Worm (Caenorhabditis elegans) whole organism, midembryonic: ENCODE results near the gene Y41D4B.1.

Experiments
- ref-1 ChIP-seq: fragments of 200-800 bp; sonication (Bioruptor generic); conservative IDR thresholded peaks from 2 replicates; pipeline ENCODE4 v1.3.6; 2022; ENCODE audit warnings: missing genetic modification reagents, missing genetic modification characterization, missing compliant biosample characterization
- tab-1 ChIP-seq: fragments of 200-800 bp; sonication (Bioruptor generic); IDR thresholded peaks from 2 replicates; pipeline ENCODE4 v1.3.6; 2022; ENCODE audit warnings: missing genetic modification characterization, missing compliant biosample characterization

DNA sequence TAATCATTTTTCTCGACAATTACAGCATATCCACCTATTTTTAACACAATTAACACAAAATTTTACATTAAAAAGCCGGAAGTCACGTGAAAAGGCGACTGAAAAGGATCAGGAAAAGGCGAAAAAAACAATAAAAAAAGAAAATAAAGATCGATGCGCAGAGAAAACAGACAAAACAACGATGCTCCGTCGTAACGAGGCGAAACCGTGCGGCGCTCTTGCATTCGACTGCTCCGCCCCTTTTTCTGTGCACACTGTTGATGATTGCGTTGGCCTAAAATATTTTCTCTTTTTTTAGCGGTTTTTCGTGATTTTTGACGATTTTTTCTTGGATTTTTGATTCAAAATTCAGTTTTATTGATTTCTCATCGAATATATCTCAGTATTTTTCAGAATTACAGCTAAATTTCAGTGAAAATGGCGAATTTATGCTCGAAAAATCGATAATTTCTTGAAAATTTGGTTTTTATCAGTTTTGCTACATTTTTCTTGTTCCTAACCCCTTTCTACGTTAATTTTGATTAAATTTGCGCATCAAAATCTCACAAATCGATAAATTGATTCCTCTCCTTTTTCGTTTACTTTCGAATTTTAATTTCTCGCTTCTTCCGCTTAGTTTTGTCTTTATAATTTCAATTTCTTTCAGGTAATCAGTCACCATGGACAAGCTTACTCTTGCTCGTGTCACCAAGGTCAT lies 13.3 kb upstream of the Y41D4B.1 start, which contains the start of gene rps-28:
- TF ChIP-seq ref-1 (GFP tag; lab: Robert Waterston, UW), result peak; percentile 48; the same call in 1 of the 2 replicates
- peak; percentile 83; the same call in 1 of the 2 replicates for TF ChIP-seq tab-1 (GFP tag; lab: Robert Waterston, UW)
